Worm (Caenorhabditis elegans): ENCODE data around the gene F59E12.8.

The F59E12.8 gene

ce11 chrII:5619298-5619697 is 17.4 kb downstream of the F59E12.8 start, which contains the start of gene dhs-6:
TSS of gene dhs-6 (minus strand) at chrII:5619319.
- TF ChIP-seq K02D7.2 (tag; optimal IDR thresholded peaks at IDR 0.05) (no peak), fax-1 (tag; optimal IDR thresholded peaks at IDR 0.05) (no peak), pax-1 (tag; optimal IDR thresholded peaks at IDR 0.05) (no peak), elt-2 (tag; optimal IDR thresholded peaks at IDR 0.05) (peak; percentile 45), pros-1 (tag; optimal IDR thresholded peaks at IDR 0.05) (no peak), ceh-31 (tag; optimal IDR thresholded peaks at IDR 0.05) (no peak), ets-4 (tag; optimal IDR thresholded peaks at IDR 0.05) (no peak), nfya-1 (tag; optimal IDR thresholded peaks at IDR 0.05) (no peak)

DNA sequence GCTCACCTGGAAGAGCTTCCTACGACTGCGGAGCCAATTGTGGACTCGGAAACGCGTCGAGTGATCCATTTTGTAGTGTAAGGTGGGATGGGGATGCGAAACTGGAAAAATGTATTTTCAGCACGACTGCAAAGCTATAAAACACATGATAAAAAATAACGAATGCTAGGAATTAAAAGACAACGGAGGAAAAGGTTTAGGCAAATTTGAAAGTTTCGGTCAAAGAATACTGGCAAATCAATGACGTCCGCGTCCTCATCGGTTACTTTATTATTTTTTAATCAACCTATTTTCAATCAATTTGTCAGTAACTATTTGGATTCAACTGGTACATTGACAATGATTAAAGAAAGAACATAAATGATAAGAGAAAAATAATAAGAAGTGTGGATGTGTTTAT is 29.0 kb downstream of the F59E12.8 start, which contains the start of gene C17G10.7:
TSS of gene C17G10.7 (minus strand) at position 101 of the 400 bp plus-strand sequence.
- TF ChIP-seq pha-4 (tag; optimal IDR thresholded peaks at IDR 0.05) (no peak), dve-1 (tag; optimal IDR thresholded peaks at IDR 0.05) (no peak), odd-2 (tag; optimal IDR thresholded peaks at IDR 0.05) (no peak), unc-86 (tag; optimal IDR thresholded peaks at IDR 0.05) (no peak), T23F11.4 (GFP tag; optimal IDR thresholded peaks at IDR 0.05) (no peak), tbx-7 (tag; optimal IDR thresholded peaks at IDR 0.05) (no peak), ref-2 (tag; optimal IDR thresholded peaks at IDR 0.05) (no peak), unc-42 (tag; optimal IDR thresholded peaks at IDR 0.05) (no peak), unc-55 (GFP tag; optimal IDR thresholded peaks at IDR 0.05) (no peak), pag-3 (tag; optimal IDR thresholded peaks at IDR 0.05; ENCODE audit: borderline replicate concordance) (no peak), madf-2 (tag; optimal IDR thresholded peaks at IDR 0.05) (no peak), zip-5 (tag; optimal IDR thresholded peaks at IDR 0.05) (no peak), sox-2 (GFP tag; IDR thresholded peaks at IDR 0.05) (no peak), ceh-45 (GFP tag; IDR thresholded peaks at IDR 0.05) (no peak), hlh-6 (tag; optimal IDR thresholded peaks at IDR 0.05) (no peak), ceh-18 (tag; optimal IDR thresholded peaks at IDR 0.05) (no peak), nhr-232 (tag; optimal IDR thresholded peaks at IDR 0.05) (no peak), elt-4 (tag; optimal IDR thresholded peaks at IDR 0.05) (no peak)

DNA sequence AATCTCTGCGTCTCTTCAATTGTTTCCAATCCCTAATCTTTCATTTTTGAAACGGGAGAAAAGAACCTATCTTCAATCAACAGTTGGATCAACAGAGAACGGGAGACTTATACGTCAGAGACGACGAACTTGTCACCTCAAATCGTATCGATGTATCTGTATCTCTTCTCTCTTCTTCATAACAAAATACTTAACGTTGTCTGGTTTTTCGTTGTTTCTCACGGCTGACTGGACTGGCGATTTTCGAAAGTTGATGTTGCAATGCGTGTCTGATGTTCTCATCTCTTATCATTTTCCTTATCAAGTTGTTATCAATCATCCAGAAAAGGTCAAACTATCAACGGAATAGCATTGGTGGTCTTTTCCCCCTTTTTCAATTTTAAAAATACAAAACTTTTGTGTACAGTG is 31.2 kb downstream of the F59E12.8 start:
- TF ChIP-seq unc-55 (GFP tag; optimal IDR thresholded peaks at IDR 0.05) (peak; percentile 39), F13H6.1 (tag; optimal IDR thresholded peaks at IDR 0.05) (no peak), ceh-14 (tag; optimal IDR thresholded peaks at IDR 0.05) (no peak), gmeb-2 (tag; optimal IDR thresholded peaks at IDR 0.05) (no peak), sox-4 (tag; optimal IDR thresholded peaks at IDR 0.05) (no peak), pha-2 (tag; optimal IDR thresholded peaks at IDR 0.05) (no peak), zip-5 (tag; optimal IDR thresholded peaks at IDR 0.05) (no peak), ama-1 (optimal IDR thresholded peaks at IDR 0.05) (no peak), tbx-2 (tag; optimal IDR thresholded peaks at IDR 0.05) (no peak), ceh-31 (tag; optimal IDR thresholded peaks at IDR 0.05) (no peak), elt-2 (tag; optimal IDR thresholded peaks at IDR 0.05) (peak; percentile 99), ets-4 (tag; optimal IDR thresholded peaks at IDR 0.05) (no peak), ceh-2 (tag; optimal IDR thresholded peaks at IDR 0.05) (no peak), eyg-1 (tag; optimal IDR thresholded peaks at IDR 0.05) (no peak), hlh-13 (GFP tag; optimal IDR thresholded peaks at IDR 0.05) (no peak), unc-3 (GFP tag; conservative IDR thresholded peaks at IDR 0.05) (no peak), unc-3 (tag; optimal IDR thresholded peaks at IDR 0.05) (no peak)

- TF ChIP-seq nhr-11 (tag; optimal IDR thresholded peaks at IDR 0.05) (no peak), ama-1 (optimal IDR thresholded peaks at IDR 0.05) (no peak), nfya-1 (tag; optimal IDR thresholded peaks at IDR 0.05) (no peak), ceh-9 (tag; optimal IDR thresholded peaks at IDR 0.05) (no peak), elt-4 (tag; optimal IDR thresholded peaks at IDR 0.05) (no peak), C38D4.7 (GFP tag; optimal IDR thresholded peaks at IDR 0.05) (no peak), odd-2 (tag; optimal IDR thresholded peaks at IDR 0.05) (no peak), sox-2 (GFP tag; IDR thresholded peaks at IDR 0.05) (no peak), ceh-48 (tag; optimal IDR thresholded peaks at IDR 0.05) (no peak), sdc-2 (tag; optimal IDR thresholded peaks at IDR 0.05) (no peak), ceh-45 (GFP tag; IDR thresholded peaks at IDR 0.05) (no peak), unc-86 (tag; optimal IDR thresholded peaks at IDR 0.05) (no peak), Y22D7AL.16 (tag; optimal IDR thresholded peaks at IDR 0.05) (no peak), fkh-10 (GFP tag; optimal IDR thresholded peaks at IDR 0.05) (no peak), hlh-15 (tag; optimal IDR thresholded peaks at IDR 0.05) (no peak), nhr-232 (tag; optimal IDR thresholded peaks at IDR 0.05) (no peak), ceh-18 (tag; optimal IDR thresholded peaks at IDR 0.05) (no peak), npax-4 (tag; optimal IDR thresholded peaks at IDR 0.05) (no peak), pat-9 (tag; optimal IDR thresholded peaks at IDR 0.05) (no peak)
Measured at ce11 chrII:5604441-5604840, 32.3 kb downstream of the F59E12.8 start.

Data from whole organism, late embryonic.